Worm (Caenorhabditis elegans): ENCODE data around the gene F53H4.4.

Gene F53H4.4

ce11 chrX:15847543-15848087, 18.6 kb upstream of the F53H4.4 start, which contains the start of gene F59F4.3 (continued):
- TF ChIP-seq elt-3 (tag; optimal IDR thresholded peaks at IDR 0.05) (peak in 1 of 6 experiments; percentile 69), efl-3 (GFP tag; optimal IDR thresholded peaks at IDR 0.05) (no peak), fkh-8 (tag; optimal IDR thresholded peaks at IDR 0.05) (no peak), ama-1 (optimal IDR thresholded peaks at IDR 0.05) (no peak), rnt-1 (tag; optimal IDR thresholded peaks at IDR 0.05) (no peak)

ce11 chrX:15848867-15849266, 17.3 kb upstream of the F53H4.4 start:
- TF ChIP-seq nhr-20 (tag; optimal IDR thresholded peaks at IDR 0.05) (no peak), nhr-77 (tag; optimal IDR thresholded peaks at IDR 0.05) (no peak), nhr-84 (tag; optimal IDR thresholded peaks at IDR 0.05) (no peak), alr-1 (tag; optimal IDR thresholded peaks at IDR 0.05; ENCODE audit: borderline replicate concordance) (no peak), hlh-4 (tag; optimal IDR thresholded peaks at IDR 0.05) (no peak), nhr-237 (tag; optimal IDR thresholded peaks at IDR 0.05) (no peak), ama-1 (optimal IDR thresholded peaks at IDR 0.05) (no peak), mdl-1 (tag; optimal IDR thresholded peaks at IDR 0.05) (no peak), grh-1 (GFP tag; IDR thresholded peaks at IDR 0.05) (no peak), elt-2 (tag; optimal IDR thresholded peaks at IDR 0.05) (no peak), unc-62 (GFP tag; optimal IDR thresholded peaks at IDR 0.05) (no peak), C16A3.4 (tag; optimal IDR thresholded peaks at IDR 0.05) (no peak), unc-98 (GFP tag; IDR thresholded peaks at IDR 0.05) (no peak), efl-3 (GFP tag; optimal IDR thresholded peaks at IDR 0.05) (no peak), pag-3 (tag; optimal IDR thresholded peaks at IDR 0.05; ENCODE audit: borderline replicate concordance, insufficient read depth) (no peak), unc-86 (tag; optimal IDR thresholded peaks at IDR 0.05) (no peak), ceh-88 (GFP tag; IDR thresholded peaks at IDR 0.05) (no peak)

ce11 chrX:15849397-15849935, 16.7 kb upstream of the F53H4.4 start, which contains the start of gene acl-1:
Gene acl-1, plus strand, starts transcription at chrX:15849885.
- no peak for TF ChIP-seq ets-5 (GFP tag; IDR thresholded peaks at IDR 0.05)
- peak; percentile 85 for TF ChIP-seq ceh-90 (tag; optimal IDR thresholded peaks at IDR 0.05)
- TF ChIP-seq fkh-8 (tag; optimal IDR thresholded peaks at IDR 0.05), result peak; percentile 86
- TF ChIP-seq ceh-88 (GFP tag; IDR thresholded peaks at IDR 0.05), result peak; percentile 73
- TF ChIP-seq mef-2 (tag; optimal IDR thresholded peaks at IDR 0.05), result no peak
- TF ChIP-seq Y116A8C.19 (tag; optimal IDR thresholded peaks at IDR 0.05; ENCODE audit: borderline replicate concordance), result peak; percentile 49
- TF ChIP-seq snpc-4 (tag; optimal IDR thresholded peaks at IDR 0.05), result peak; percentile 49
- no peak for TF ChIP-seq alr-1 (tag; optimal IDR thresholded peaks at IDR 0.05; ENCODE audit: borderline replicate concordance)
- TF ChIP-seq irx-1 (tag; optimal IDR thresholded peaks at IDR 0.05), result peak; percentile 95
- TF ChIP-seq aly-2 (tag; optimal IDR thresholded peaks at IDR 0.05), result peak; percentile 33
- TF ChIP-seq lin-13 (GFP tag; optimal IDR thresholded peaks at IDR 0.05), result peak; percentile 56
- no peak for TF ChIP-seq hlh-17 (GFP tag; optimal IDR thresholded peaks at IDR 0.05; ENCODE audit: borderline replicate concordance)
- TF ChIP-seq lir-3 (tag; optimal IDR thresholded peaks at IDR 0.05; ENCODE audit: poor library complexity), result peak; percentile 86
- TF ChIP-seq mep-1 (tag; optimal IDR thresholded peaks at IDR 0.05), result peak; percentile 77
- peak; percentile 78 for TF ChIP-seq nhr-19 (GFP tag; conservative IDR thresholded peaks at IDR 0.05)
- TF ChIP-seq unc-86 (tag; optimal IDR thresholded peaks at IDR 0.05), result peak; percentile 85
- peak; percentile 30 for TF ChIP-seq nhr-237 (tag; optimal IDR thresholded peaks at IDR 0.05)
- peak; percentile 50 to 61 (median 58) for TF ChIP-seq dpl-1 (GFP tag; optimal IDR thresholded peaks at IDR 0.05)
- TF ChIP-seq nhr-77 (tag; optimal IDR thresholded peaks at IDR 0.05), result peak; percentile 49
- TF ChIP-seq xbp-1 (tag; optimal IDR thresholded peaks at IDR 0.05), result peak; percentile 90
- TF ChIP-seq skn-1 (tag; optimal IDR thresholded peaks at IDR 0.05), result no peak
- peak; percentile 61 for TF ChIP-seq nhr-11 (tag; optimal IDR thresholded peaks at IDR 0.05)
- TF ChIP-seq fkh-10 (GFP tag; optimal IDR thresholded peaks at IDR 0.05), result peak; percentile 55
- TF ChIP-seq efl-3 (GFP tag; optimal IDR thresholded peaks at IDR 0.05), result peak; percentile 16
- TF ChIP-seq lin-39 (tag; optimal IDR thresholded peaks at IDR 0.05), result peak; percentile 64
- no peak for TF ChIP-seq nhr-84 (tag; optimal IDR thresholded peaks at IDR 0.05)
- TF ChIP-seq C34B4.2 (tag; optimal IDR thresholded peaks at IDR 0.05), result no peak
- TF ChIP-seq egl-27 (tag; optimal IDR thresholded peaks at IDR 0.05), result no peak
- peak; percentile 12 for TF ChIP-seq fos-1 (tag; optimal IDR thresholded peaks at IDR 0.05)
- no peak for TF ChIP-seq hpl-2 (GFP tag; optimal IDR thresholded peaks at IDR 0.05)
- TF ChIP-seq vab-15 (tag; optimal IDR thresholded peaks at IDR 0.05), result peak; percentile 71
- peak; percentile 92 for TF ChIP-seq tbx-2 (tag; optimal IDR thresholded peaks at IDR 0.05)
- TF ChIP-seq ama-1 (optimal IDR thresholded peaks at IDR 0.05), result no peak
- peak; percentile 83 to 91 for TF ChIP-seq lsy-2 (tag; optimal IDR thresholded peaks at IDR 0.05)
- TF ChIP-seq zip-4 (GFP tag; optimal IDR thresholded peaks at IDR 0.05), result peak; percentile 75
- TF ChIP-seq snu-23 (GFP tag; optimal IDR thresholded peaks at IDR 0.05), result peak; percentile 95
